Worm (Caenorhabditis elegans): ENCODE results near the gene Y51H7BR.8.
A peak's percentile ranks its signal among the peaks of the same experiment; 100 is the strongest.

Y51H7BR.8 gene

ce11 chrII:1476016-1476415 is 43.0 kb upstream of the Y51H7BR.8 start:
- no peak for TF ChIP-seq lin-29 (GFP tag; IDR thresholded peaks at IDR 0.05)
- TF ChIP-seq D1046.2 (GFP tag; IDR thresholded peaks at IDR 0.05): no peak
- no peak for TF ChIP-seq daf-8 (GFP tag; IDR thresholded peaks at IDR 0.05)
- no peak for TF ChIP-seq nhr-77 (tag; optimal IDR thresholded peaks at IDR 0.05)
- no peak for TF ChIP-seq mdt-29 (GFP tag; IDR thresholded peaks at IDR 0.05)
- no peak for TF ChIP-seq madf-5 (GFP tag; IDR thresholded peaks at IDR 0.05)
- TF ChIP-seq unc-130 (GFP tag; optimal IDR thresholded peaks at IDR 0.05): no peak
- no peak for TF ChIP-seq hlh-11 (tag; optimal IDR thresholded peaks at IDR 0.05)
- no peak for TF ChIP-seq lim-7 (GFP tag; IDR thresholded peaks at IDR 0.05)

ce11 chrII:1477295-1477694 is 41.7 kb upstream of the Y51H7BR.8 start:
- 0 out of 2 replicates have a peak, but pooled peaks have one; percentile 17 for TF ChIP-seq lin-38 (GFP tag; IDR thresholded peaks at IDR 0.05)
- TF ChIP-seq nhr-11 (tag; optimal IDR thresholded peaks at IDR 0.05): no peak
- 0 out of 2 replicates have a peak, but pooled peaks have one; percentile 9 for TF ChIP-seq pha-4 (GFP tag; IDR thresholded peaks at IDR 0.05)
- no peak for TF ChIP-seq pha-4 (tag; optimal IDR thresholded peaks at IDR 0.05)
- no peak for TF ChIP-seq ces-1 (GFP tag; optimal IDR thresholded peaks at IDR 0.05)
- TF ChIP-seq snpc-1.2 (GFP tag; IDR thresholded peaks at IDR 0.05): no peak
- TF ChIP-seq tra-1 (GFP tag; IDR thresholded peaks at IDR 0.05): no peak
- TF ChIP-seq fos-1 (tag; optimal IDR thresholded peaks at IDR 0.05): no peak
- no peak for TF ChIP-seq Y105C5A.15 (GFP tag; IDR thresholded peaks at IDR 0.05)
- TF ChIP-seq hif-1 (tag; optimal IDR thresholded peaks at IDR 0.05): no peak

ce11 chrII:1477975-1478374 is 41.0 kb upstream of the Y51H7BR.8 start:
- TF ChIP-seq snpc-1.2 (GFP tag; IDR thresholded peaks at IDR 0.05) (0 out of 2 replicates have a peak, but pooled peaks have one; percentile 30), unc-62 (GFP tag; optimal IDR thresholded peaks at IDR 0.05 in 1 of 2) (peak in 1 of 2 experiments; percentile 17), unc-62 (tag; optimal IDR thresholded peaks at IDR 0.05) (no peak), dmd-8 (GFP tag; IDR thresholded peaks at IDR 0.05) (no peak)

- TF ChIP-seq R02D3.7 (tag; optimal IDR thresholded peaks at IDR 0.05) (no peak), dmd-8 (GFP tag; IDR thresholded peaks at IDR 0.05) (no peak), hif-1 (tag; optimal IDR thresholded peaks at IDR 0.05) (no peak), ZK337.2 (GFP tag; IDR thresholded peaks at IDR 0.05) (no peak), Y75B8A.6 (GFP tag; IDR thresholded peaks at IDR 0.05) (no peak), zag-1 (tag; optimal IDR thresholded peaks at IDR 0.05) (no peak), lin-1 (GFP tag; IDR thresholded peaks at IDR 0.05) (no peak), set-16 (GFP tag; IDR thresholded peaks at IDR 0.05) (no peak), lin-13 (GFP tag; optimal IDR thresholded peaks at IDR 0.05) (no peak), mes-2 (tag; optimal IDR thresholded peaks at IDR 0.05; ENCODE audit: poor library complexity, severe bottlenecking) (no peak), snpc-4 (tag; optimal IDR thresholded peaks at IDR 0.05) (no peak), tag-97 (GFP tag; IDR thresholded peaks at IDR 0.05) (no peak), F44E2.7 (GFP tag; IDR thresholded peaks at IDR 0.05) (no peak), pqm-1 (tag; optimal IDR thresholded peaks at IDR 0.05) (no peak), daf-19 (GFP tag; conservative IDR thresholded peaks at IDR 0.05) (no peak), aly-2 (tag; optimal IDR thresholded peaks at IDR 0.05) (no peak), madf-9 (GFP tag; conservative IDR thresholded peaks at IDR 0.05) (no peak), dmd-9 (GFP tag; IDR thresholded peaks at IDR 0.05) (no peak), ceh-82 (tag; optimal IDR thresholded peaks at IDR 0.05) (no peak), sdz-12 (GFP tag; optimal IDR thresholded peaks at IDR 0.05) (no peak)
These were observed 40.5 kb upstream of the Y51H7BR.8 start for ce11 chrII:1478522-1478921.

Measured in whole organism, L4 larva.